Worm (Caenorhabditis elegans): ENCODE measurements around the gene sre-36.

DNA sequence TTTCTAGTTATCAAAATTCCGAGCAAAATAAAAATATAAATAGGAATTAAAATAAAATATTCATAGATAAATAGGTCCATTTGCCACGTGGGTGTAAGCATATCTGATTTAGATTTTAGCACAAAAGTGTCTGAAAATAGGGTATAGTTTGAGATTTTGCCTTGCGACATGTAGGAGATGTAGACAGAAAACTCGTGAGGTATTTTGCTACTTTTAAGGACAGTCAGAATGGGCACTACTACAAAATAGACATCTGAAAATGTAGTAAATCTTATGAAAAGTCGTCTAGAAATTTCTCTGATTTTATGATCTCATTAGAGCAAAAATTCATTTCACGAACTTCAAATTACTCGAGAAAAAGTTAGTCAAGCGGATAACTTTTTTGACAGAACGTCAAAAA lies 24.8 kb upstream of the sre-36 start, which contains the start of gene srv-34:
- TF ChIP-seq unc-86 (tag; optimal IDR thresholded peaks at IDR 0.05), result no peak
- TF ChIP-seq nhr-11 (tag; optimal IDR thresholded peaks at IDR 0.05), result no peak
- no peak for TF ChIP-seq elt-2 (tag; optimal IDR thresholded peaks at IDR 0.05)
- no peak for TF ChIP-seq C08G9.2 (tag; optimal IDR thresholded peaks at IDR 0.05)
